Worm (Caenorhabditis elegans): ENCODE results near the gene col-108.
"Not testable (repeated sequence)": the region's sequence is repeated elsewhere in the genome, so short reads cannot be mapped to it uniquely, and the experiment has no call there.

Gene col-108

DNA sequence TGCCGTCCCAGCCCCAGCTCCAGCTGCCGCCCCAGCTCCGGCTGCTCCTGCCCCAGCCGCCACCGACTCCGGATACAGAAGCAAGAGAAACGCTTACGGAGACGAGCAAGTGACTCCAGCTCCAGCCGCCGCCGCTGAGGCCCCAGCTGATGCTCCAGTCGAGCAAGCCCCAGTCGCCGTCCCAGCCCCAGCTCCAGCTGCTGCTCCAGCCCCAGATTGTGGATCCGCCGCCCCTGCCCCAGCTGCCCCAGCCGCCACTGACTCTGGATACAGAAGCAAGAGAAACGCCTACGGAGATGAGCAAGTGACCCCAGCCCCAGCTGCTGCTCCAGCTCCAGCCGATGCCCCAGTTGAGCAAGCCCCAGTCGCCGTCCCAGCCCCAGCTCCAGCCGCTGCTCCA is 45.9 kb upstream of the col-108 start:
- TF ChIP-seq vab-7 (GFP tag; IDR thresholded peaks at IDR 0.05) (0 out of 2 replicates have a peak, but pooled peaks have one; percentile 25), pha-4 (GFP tag; IDR thresholded peaks at IDR 0.05) (0 out of 2 replicates have a peak, but pooled peaks have one; percentile 66), dmd-8 (GFP tag; IDR thresholded peaks at IDR 0.05) (0 out of 2 replicates have a peak, but pooled peaks have one; percentile 36), zfp-3 (GFP tag; conservative IDR thresholded peaks at IDR 0.05) (peak; percentile 60; the same call in 1 of the 2 replicates), set-16 (GFP tag; IDR thresholded peaks at IDR 0.05) (peak; percentile 99), snpc-1.2 (GFP tag; IDR thresholded peaks at IDR 0.05) (0 out of 2 replicates have a peak, but pooled peaks have one; percentile 36), madf-9 (GFP tag; conservative IDR thresholded peaks at IDR 0.05) (0 out of 2 replicates have a peak, but pooled peaks have one; percentile 30), lin-38 (GFP tag; IDR thresholded peaks at IDR 0.05) (peak; percentile 28), ceh-20 (GFP tag; IDR thresholded peaks at IDR 0.05) (peak; percentile 50; the same call in 1 of the 2 replicates), F26F4.8 (GFP tag; conservative IDR thresholded peaks at IDR 0.05) (peak; percentile 43; the same call in 1 of the 2 replicates)
- not testable (repeated sequence) for TF ChIP-seq pha-4 (tag; optimal IDR thresholded peaks at IDR 0.05)

ce11 chrIV:1722953-1723352 is 45.4 kb upstream of the col-108 start:
- TF ChIP-seq tra-1 (GFP tag; IDR thresholded peaks at IDR 0.05) (no peak), aly-2 (tag; optimal IDR thresholded peaks at IDR 0.05) (peak; percentile 76), zfp-3 (GFP tag; conservative IDR thresholded peaks at IDR 0.05) (peak; percentile 89), nhr-28 (tag; optimal IDR thresholded peaks at IDR 0.05) (no peak), ama-1 (optimal IDR thresholded peaks at IDR 0.05) (peak; percentile 46), mxl-2 (GFP tag; conservative IDR thresholded peaks at IDR 0.05) (0 out of 2 replicates have a peak, but pooled peaks have one; percentile 6), madf-9 (GFP tag; conservative IDR thresholded peaks at IDR 0.05) (0 out of 2 replicates have a peak, but pooled peaks have one; percentile 6), fos-1 (tag; optimal IDR thresholded peaks at IDR 0.05) (no peak)

- TF ChIP-seq mep-1 (tag; optimal IDR thresholded peaks at IDR 0.05) (no peak), nhr-76 (tag; optimal IDR thresholded peaks at IDR 0.05) (no peak), ctbp-1 (GFP tag; IDR thresholded peaks at IDR 0.05) (no peak), rbr-2 (tag; optimal IDR thresholded peaks at IDR 0.05) (no peak), nhr-48 (tag; optimal IDR thresholded peaks at IDR 0.05) (no peak), spr-1 (tag; optimal IDR thresholded peaks at IDR 0.05) (no peak), egl-43 (GFP tag; IDR thresholded peaks at IDR 0.05) (no peak), zfp-3 (GFP tag; conservative IDR thresholded peaks at IDR 0.05) (0 out of 2 replicates have a peak, but pooled peaks have one; percentile 7)
Observed at ce11 chrIV:1724283-1724682, 44.1 kb upstream of the col-108 start, which contains the start of gene epic-3. Gene epic-3 (minus strand): TSS chrIV:1724383.

- TF ChIP-seq D1046.2 (GFP tag; IDR thresholded peaks at IDR 0.05) (no peak), ztf-11 (tag; optimal IDR thresholded peaks at IDR 0.05) (no peak), daf-8 (GFP tag; IDR thresholded peaks at IDR 0.05) (no peak), duxl-1 (tag; optimal IDR thresholded peaks at IDR 0.05; ENCODE audit: poor library complexity) (no peak), set-16 (GFP tag; IDR thresholded peaks at IDR 0.05) (no peak), egl-43 (GFP tag; IDR thresholded peaks at IDR 0.05) (no peak), rbr-2 (tag; optimal IDR thresholded peaks at IDR 0.05) (no peak)
Observed at ce11 chrIV:1725888-1726287, 42.5 kb upstream of the col-108 start, which contains the start of gene K08D12.8. Gene K08D12.8 (plus strand): TSS chrIV:1726188.

ce11 chrIV:1727538-1728072 is 40.8 kb upstream of the col-108 start:
- TF ChIP-seq ztf-7 (tag; optimal IDR thresholded peaks at IDR 0.05) (no peak), ceh-28 (tag; optimal IDR thresholded peaks at IDR 0.05) (peak; percentile 97), Y75B8A.6 (GFP tag; IDR thresholded peaks at IDR 0.05) (0 out of 2 replicates have a peak, but pooled peaks have one; percentile 36), lin-38 (GFP tag; IDR thresholded peaks at IDR 0.05) (peak; percentile 52), nhr-111 (GFP tag; optimal IDR thresholded peaks at IDR 0.05) (peak; percentile 37)

Data from whole organism, L4 larva.